Worm (Caenorhabditis elegans): ENCODE results near the gene C35A5.6.
A peak's percentile ranks its signal among the peaks of the same experiment; 100 is the strongest.

Gene C35A5.6

DNA sequence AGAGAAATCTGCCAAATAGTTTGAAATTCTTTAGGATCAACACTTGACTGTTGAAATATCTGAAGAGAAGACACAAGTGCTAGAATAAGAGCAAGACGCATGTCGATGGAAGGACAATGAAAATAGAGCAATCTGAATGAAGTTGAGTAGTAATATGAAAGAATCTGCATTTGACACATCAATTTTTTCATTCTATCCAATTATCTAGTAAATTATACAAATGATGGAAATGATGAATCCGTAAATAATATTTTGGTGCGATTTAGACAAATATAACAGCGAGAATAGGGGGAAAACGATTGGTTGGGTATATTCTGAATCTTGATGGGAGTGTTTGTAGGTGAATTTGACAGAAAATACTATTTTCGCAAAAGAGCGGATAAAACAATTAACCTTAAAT, 23.8 kb downstream of the C35A5.6 start, which contains the start of gene txt-10:
txt-10 (minus strand) TSS at position 101 of the 400 bp plus-strand sequence.
- peak in 1 of 2 experiments; percentile 88 for TF ChIP-seq unc-62 (GFP tag; optimal IDR thresholded peaks at IDR 0.05 in 1 of 2)
- no peak for TF ChIP-seq unc-62 (tag; optimal IDR thresholded peaks at IDR 0.05)
- peak; percentile 9 for TF ChIP-seq mep-1 (tag; optimal IDR thresholded peaks at IDR 0.05)
- TF ChIP-seq ceh-32 (tag; optimal IDR thresholded peaks at IDR 0.05; ENCODE audit: poor library complexity): no peak
- peak; percentile 34 for TF ChIP-seq aha-1 (tag)
- TF ChIP-seq nhr-42 (GFP tag; IDR thresholded peaks at IDR 0.05): no peak

DNA sequence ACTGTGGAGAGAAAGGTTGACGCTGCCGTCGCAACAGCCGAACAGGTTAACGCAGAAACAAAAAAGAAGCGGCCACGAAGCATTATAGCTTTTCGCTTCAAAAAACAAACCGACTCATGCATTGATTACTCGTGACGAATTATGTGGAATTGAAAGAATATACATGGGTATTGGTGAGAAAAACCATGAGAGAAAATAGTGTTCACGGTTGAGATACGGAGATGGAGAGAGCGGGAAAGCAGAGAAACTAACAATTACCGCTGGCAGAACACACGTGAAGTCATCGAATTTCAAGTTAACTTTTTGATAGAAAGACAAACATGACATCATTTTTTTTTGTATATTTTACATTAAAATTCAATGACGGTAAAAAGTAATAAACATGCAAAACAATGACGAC, 26.4 kb downstream of the C35A5.6 start:
- no peak for TF ChIP-seq pha-4 (GFP tag; IDR thresholded peaks at IDR 0.05)
- no peak for TF ChIP-seq pha-4 (tag; optimal IDR thresholded peaks at IDR 0.05)
- TF ChIP-seq dmd-6 (GFP tag; IDR thresholded peaks at IDR 0.05): peak; percentile 37
- peak in 1 of 2 experiments; percentile 14 for TF ChIP-seq hif-1 (tag; optimal IDR thresholded peaks at IDR 0.05)
- TF ChIP-seq nhr-111 (GFP tag; optimal IDR thresholded peaks at IDR 0.05): no peak
- peak; percentile 41 for TF ChIP-seq mes-2 (tag; optimal IDR thresholded peaks at IDR 0.05; ENCODE audit: poor library complexity, severe bottlenecking)
- 0 out of 2 replicates have a peak, but pooled peaks have one; percentile 18 for TF ChIP-seq hmg-1.1 (GFP tag; IDR thresholded peaks at IDR 0.05)
- TF ChIP-seq hlh-11 (tag; optimal IDR thresholded peaks at IDR 0.05): peak; percentile 36
- peak; percentile 2 for TF ChIP-seq pqm-1 (tag; optimal IDR thresholded peaks at IDR 0.05)
- TF ChIP-seq mxl-3 (GFP tag; optimal IDR thresholded peaks at IDR 0.05): peak; percentile 19
- TF ChIP-seq lin-13 (GFP tag; optimal IDR thresholded peaks at IDR 0.05): no peak
- TF ChIP-seq dve-1 (tag; optimal IDR thresholded peaks at IDR 0.05; ENCODE audit: insufficient read depth): peak; percentile 61
- no peak for TF ChIP-seq snpc-4 (tag; optimal IDR thresholded peaks at IDR 0.05)
- no peak for TF ChIP-seq daf-16 (GFP tag; optimal IDR thresholded peaks at IDR 0.05)
- TF ChIP-seq daf-16 (tag; optimal IDR thresholded peaks at IDR 0.05): peak; percentile 39
- 0 out of 2 replicates have a peak, but pooled peaks have one; percentile 26 for TF ChIP-seq egl-43 (GFP tag; IDR thresholded peaks at IDR 0.05)
- no peak for TF ChIP-seq madf-5 (GFP tag; IDR thresholded peaks at IDR 0.05)
- peak; percentile 8 for TF ChIP-seq T20F7.1 (GFP tag; optimal IDR thresholded peaks at IDR 0.05)
- TF ChIP-seq mxl-2 (GFP tag; conservative IDR thresholded peaks at IDR 0.05): no peak
- TF ChIP-seq php-3 (GFP tag; IDR thresholded peaks at IDR 0.05): no peak
- peak; percentile 1 for TF ChIP-seq dpl-1 (GFP tag; optimal IDR thresholded peaks at IDR 0.05)
- TF ChIP-seq mdl-1 (tag; optimal IDR thresholded peaks at IDR 0.05): peak in 1 of 2 experiments; percentile 71
- TF ChIP-seq daf-8 (GFP tag; IDR thresholded peaks at IDR 0.05): no peak
- TF ChIP-seq F26F4.8 (GFP tag; conservative IDR thresholded peaks at IDR 0.05): 0 out of 2 replicates have a peak, but pooled peaks have one; percentile 34
- peak in 1 of 2 experiments; percentile 48 for TF ChIP-seq lsy-2 (tag; optimal IDR thresholded peaks at IDR 0.05)
- TF ChIP-seq nhr-28 (tag; optimal IDR thresholded peaks at IDR 0.05): peak; percentile 55
- no peak for TF ChIP-seq nhr-102 (tag; optimal IDR thresholded peaks at IDR 0.05)
- peak; percentile 29 for TF ChIP-seq lin-38 (GFP tag; IDR thresholded peaks at IDR 0.05)
- peak; percentile 79 for TF ChIP-seq hlh-30 (tag; optimal IDR thresholded peaks at IDR 0.05; ENCODE audit: insufficient read depth)

DNA sequence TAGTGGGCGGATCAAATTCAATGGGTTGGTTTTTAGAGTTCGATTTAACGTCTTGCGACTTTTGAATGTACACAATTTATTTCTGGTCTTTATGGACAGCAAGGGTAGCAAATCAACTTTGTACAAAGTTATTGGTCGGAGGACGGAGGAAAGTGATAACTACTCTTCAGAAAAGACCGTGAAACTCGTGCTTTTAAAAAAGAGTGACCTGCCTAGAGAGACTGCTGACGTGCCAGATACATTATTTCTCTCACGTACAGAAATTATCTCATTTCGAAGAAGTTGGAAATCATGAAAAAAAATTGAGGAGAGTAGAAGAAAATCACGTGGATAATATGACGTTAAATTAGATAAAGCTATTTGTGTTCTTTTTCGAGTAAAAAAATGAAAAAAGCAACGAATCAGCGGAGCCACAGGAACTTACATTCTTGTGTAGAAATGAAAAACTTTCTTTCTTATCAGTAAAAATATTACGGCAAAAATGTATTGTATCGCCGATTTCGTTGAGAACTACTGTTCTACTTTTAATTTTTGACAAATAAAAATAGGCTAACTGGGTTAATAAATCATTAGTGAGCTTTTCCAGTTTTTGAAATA, 27.3 kb downstream of the C35A5.6 start, which contains the start of gene ppm-1.A:
ppm-1.A (minus strand) TSS at position 294 of the 597 bp plus-strand sequence.
- TF ChIP-seq fos-1 (tag; optimal IDR thresholded peaks at IDR 0.05): no peak
- peak in 1 of 2 experiments; percentile 63 for TF ChIP-seq hif-1 (tag; optimal IDR thresholded peaks at IDR 0.05)
- TF ChIP-seq hlh-11 (tag; optimal IDR thresholded peaks at IDR 0.05): peak; percentile 35
- TF ChIP-seq snpc-4 (tag; optimal IDR thresholded peaks at IDR 0.05): no peak
- peak; percentile 54 for TF ChIP-seq nhr-77 (tag; optimal IDR thresholded peaks at IDR 0.05)
- TF ChIP-seq nhr-11 (tag; optimal IDR thresholded peaks at IDR 0.05): no peak
- peak; percentile 30 for TF ChIP-seq dve-1 (tag; optimal IDR thresholded peaks at IDR 0.05; ENCODE audit: insufficient read depth)
- no peak for TF ChIP-seq attf-4 (tag; optimal IDR thresholded peaks at IDR 0.05)
- peak in 1 of 2 experiments; percentile 93 for TF ChIP-seq unc-62 (GFP tag; optimal IDR thresholded peaks at IDR 0.05 in 1 of 2)
- no peak for TF ChIP-seq unc-62 (tag; optimal IDR thresholded peaks at IDR 0.05)
- TF ChIP-seq T20F7.1 (GFP tag; optimal IDR thresholded peaks at IDR 0.05): no peak
- TF ChIP-seq aly-2 (tag; optimal IDR thresholded peaks at IDR 0.05): no peak
- TF ChIP-seq mdl-1 (tag; optimal IDR thresholded peaks at IDR 0.05): no peak
- peak; percentile 64 for TF ChIP-seq nhr-28 (tag; optimal IDR thresholded peaks at IDR 0.05)
- TF ChIP-seq F37D6.2 (tag; optimal IDR thresholded peaks at IDR 0.05): no peak
- TF ChIP-seq arid-1 (GFP tag; conservative IDR thresholded peaks at IDR 0.05): no peak
- no peak for TF ChIP-seq zip-11 (GFP tag; IDR thresholded peaks at IDR 0.05)
- TF ChIP-seq pha-4 (GFP tag; IDR thresholded peaks at IDR 0.05): no peak
- TF ChIP-seq pha-4 (tag; optimal IDR thresholded peaks at IDR 0.05): no peak
- no peak for TF ChIP-seq mxl-3 (GFP tag; optimal IDR thresholded peaks at IDR 0.05)
- peak; percentile 82 for TF ChIP-seq hlh-30 (tag; optimal IDR thresholded peaks at IDR 0.05; ENCODE audit: insufficient read depth)
- peak in 1 of 2 experiments; percentile 21 for TF ChIP-seq lsy-2 (tag; optimal IDR thresholded peaks at IDR 0.05)
- peak; percentile 46 for TF ChIP-seq dmd-6 (GFP tag; IDR thresholded peaks at IDR 0.05)
- TF ChIP-seq ces-1 (GFP tag; optimal IDR thresholded peaks at IDR 0.05): no peak
- peak; percentile 18 for TF ChIP-seq ama-1 (optimal IDR thresholded peaks at IDR 0.05)
- peak; percentile 20; the same call in 1 of the 2 replicates for TF ChIP-seq ceh-20 (GFP tag; IDR thresholded peaks at IDR 0.05)
